Fruit fly (Drosophila melanogaster): ENCODE data around the gene CG34140.

The CG34140 gene

DNA sequence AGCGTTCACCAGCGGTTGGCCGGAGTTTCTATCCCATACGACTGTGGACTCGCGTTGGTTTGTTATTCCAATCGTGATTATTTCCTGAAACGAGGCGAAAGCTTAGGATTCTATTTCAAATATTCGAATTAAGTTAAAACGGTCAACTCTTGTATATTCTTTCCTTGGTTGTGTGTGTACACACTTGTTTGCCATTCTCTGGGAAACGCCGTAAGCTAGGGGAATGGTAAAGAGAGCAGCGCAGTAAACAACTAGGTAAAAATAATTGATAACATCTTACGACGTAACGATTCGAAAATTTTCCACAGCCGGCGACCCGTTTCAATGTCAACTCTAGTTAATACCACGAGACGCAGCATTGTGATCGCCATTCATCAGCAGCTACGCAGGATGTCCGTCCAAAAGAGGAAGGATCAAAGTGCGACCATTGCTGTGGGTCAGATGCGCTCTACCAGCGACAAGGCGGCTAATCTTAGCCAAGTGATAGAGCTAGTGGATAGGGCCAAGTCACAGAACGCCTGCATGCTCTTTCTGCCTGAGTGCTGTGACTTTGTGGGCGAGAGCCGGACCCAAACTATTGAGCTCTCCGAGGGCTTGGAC is 19.4 kb upstream of the CG34140 start, which contains the start of gene NitFhit (continued):
- no peak for TF ChIP-seq CG10654 (GFP tag; optimal IDR thresholded peaks at IDR 0.05)
- TF ChIP-seq ham (GFP tag; IDR thresholded peaks at IDR 0.05), result no peak
- TF ChIP-seq trh (GFP tag; optimal IDR thresholded peaks at IDR 0.05), result no peak
- TF ChIP-seq yki (optimal IDR thresholded peaks at IDR 0.05), result no peak
- TF ChIP-seq CG1529 (GFP tag; optimal IDR thresholded peaks at IDR 0.05), result no peak
- no peak for TF ChIP-seq sd (tag; optimal IDR thresholded peaks at IDR 0.05)
- TF ChIP-seq dmrt99B (tag; optimal IDR thresholded peaks at IDR 0.05), result no peak

DNA sequence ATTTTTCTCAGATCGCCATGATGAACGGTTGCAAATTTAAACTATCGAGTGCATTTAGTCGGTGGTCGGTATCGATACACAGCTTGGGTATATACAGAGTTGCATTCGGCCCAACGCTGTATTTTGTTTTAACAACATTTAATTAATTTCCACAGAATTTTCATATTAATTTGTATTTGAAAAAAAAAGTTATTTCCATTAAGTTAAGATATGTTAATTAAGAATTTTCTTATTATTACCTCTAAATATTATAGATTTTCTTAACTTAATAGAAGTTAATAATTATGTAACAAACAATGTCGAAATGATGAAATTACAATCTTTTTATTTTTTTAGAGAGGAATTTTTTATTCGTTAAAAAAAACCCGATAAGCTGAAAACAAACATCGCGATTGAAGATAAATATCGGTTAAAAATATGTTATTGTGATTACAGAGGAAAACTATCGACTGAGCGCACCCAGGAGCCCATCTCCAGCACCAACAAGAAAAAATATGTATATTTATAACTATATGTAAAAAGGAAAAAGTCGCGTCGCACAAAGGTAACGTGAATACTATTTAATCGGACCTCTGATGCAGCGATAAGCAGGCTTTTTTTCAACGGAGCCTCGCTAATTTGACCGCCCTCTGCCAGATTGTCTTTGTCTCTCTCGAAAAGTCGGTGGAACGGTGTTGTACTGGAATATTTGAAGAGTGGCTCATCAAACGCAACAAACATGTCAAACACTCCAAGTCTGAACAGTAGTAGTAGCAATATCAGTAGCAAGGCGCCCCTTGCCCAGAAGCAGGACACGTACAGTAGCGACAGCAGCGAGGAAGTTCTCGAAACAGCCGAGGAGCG is 15.8 kb upstream of the CG34140 start, which contains the start of the genes rno and mri:
Gene rno, minus strand, starts transcription at position 9 of the 843 bp plus-strand sequence.
Gene mri, plus strand, starts transcription at position 421 of the 843 bp plus-strand sequence.
- TF ChIP-seq NfI (GFP tag; optimal IDR thresholded peaks at IDR 0.05), result peak; percentile 67
- no peak for TF ChIP-seq pros (GFP tag; optimal IDR thresholded peaks at IDR 0.05)
- 0 out of 3 replicates have a peak, but pooled peaks have one; percentile 42 for TF ChIP-seq Mrtf (GFP tag; IDR thresholded peaks at IDR 0.05)
- peak; percentile 71 for TF ChIP-seq CG15601 (tag; optimal IDR thresholded peaks at IDR 0.05)
- TF ChIP-seq Dek (tag; optimal IDR thresholded peaks at IDR 0.05), result peak; percentile 67
- TF ChIP-seq BEAF-32 (GFP tag; optimal IDR thresholded peaks at IDR 0.05), result peak; percentile 89
- TF ChIP-seq dysf (GFP tag; IDR thresholded peaks at IDR 0.05), result peak; percentile 81
- peak; percentile 78 for TF ChIP-seq CG14441 (GFP tag; IDR thresholded peaks at IDR 0.05)
- peak; percentile 86 for TF ChIP-seq row (GFP tag; IDR thresholded peaks at IDR 0.05)
- peak; percentile 67 for TF ChIP-seq CG10979 (tag; optimal IDR thresholded peaks at IDR 0.05)
- TF ChIP-seq Sry-β (GFP tag; optimal IDR thresholded peaks at IDR 0.05), result no peak
- TF ChIP-seq gem (tag; optimal IDR thresholded peaks at IDR 0.05), result peak; percentile 90
- TF ChIP-seq slbo (GFP tag; IDR thresholded peaks at IDR 0.05), result peak; percentile 78
- TF ChIP-seq ci (GFP tag; IDR thresholded peaks at IDR 0.05), result peak; percentile 61; the same call in 2 of the 3 replicates
- peak; percentile 73 for TF ChIP-seq CG9215 (GFP tag; IDR thresholded peaks at IDR 0.05)
- peak; percentile 43; the same call in 1 of the 2 replicates for TF ChIP-seq CG7372 (GFP tag; IDR thresholded peaks at IDR 0.05)
- peak; percentile 93 for TF ChIP-seq MESR4 (GFP tag; optimal IDR thresholded peaks at IDR 0.05)
- peak; percentile 67 for TF ChIP-seq al (GFP tag; IDR thresholded peaks at IDR 0.05)
- peak; percentile 30; the same call in 1 of the 3 replicates for TF ChIP-seq Optix (GFP tag; IDR thresholded peaks at IDR 0.05)
- TF ChIP-seq Jarid2 (GFP tag; optimal IDR thresholded peaks at IDR 0.05), result no peak
- no peak for TF ChIP-seq CG33213 (GFP tag; optimal IDR thresholded peaks at IDR 0.05)
- no peak for TF ChIP-seq br (optimal IDR thresholded peaks at IDR 0.05)
- TF ChIP-seq Kr (GFP tag; optimal IDR thresholded peaks at IDR 0.05), result no peak
- TF ChIP-seq bsh (GFP tag; optimal IDR thresholded peaks at IDR 0.05), result peak in 1 of 2 experiments; percentile 71
- peak; percentile 48 for TF ChIP-seq CG9437 (GFP tag; optimal IDR thresholded peaks at IDR 0.05)
- 0 out of 2 replicates have a peak, but pooled peaks have one; percentile 19 for TF ChIP-seq Rx (GFP tag; IDR thresholded peaks at IDR 0.05)
- TF ChIP-seq Sry-δ (GFP tag; optimal IDR thresholded peaks at IDR 0.05), result peak; percentile 81
- TF ChIP-seq CG34376 (GFP tag; optimal IDR thresholded peaks at IDR 0.05), result peak; percentile 22
- TF ChIP-seq croc (GFP tag; conservative IDR thresholded peaks at IDR 0.05), result peak; percentile 19; the same call in 1 of the 3 replicates
- peak; percentile 44 for TF ChIP-seq trh (GFP tag; optimal IDR thresholded peaks at IDR 0.05)
- no peak for TF ChIP-seq eyg (GFP tag; optimal IDR thresholded peaks at IDR 0.05)
- peak; percentile 63 for TF ChIP-seq CG12942 (GFP tag; optimal IDR thresholded peaks at IDR 0.05)
- no peak for TF ChIP-seq CG10959 (GFP tag; IDR thresholded peaks at IDR 0.05)
- TF ChIP-seq Doc3 (GFP tag; IDR thresholded peaks at IDR 0.05; ENCODE audit: partially characterized antibody), result peak; percentile 91
- peak; percentile 53 for TF ChIP-seq ssp (GFP tag; IDR thresholded peaks at IDR 0.05)
- TF ChIP-seq caup (GFP tag; optimal IDR thresholded peaks at IDR 0.05; ENCODE audit: severe bottlenecking), result peak; percentile 59
- TF ChIP-seq mam (GFP tag; optimal IDR thresholded peaks at IDR 0.05), result peak; percentile 32
- TF ChIP-seq CG2875 (GFP tag; optimal IDR thresholded peaks at IDR 0.05), result peak; percentile 4
- no peak for TF ChIP-seq CG7745 (tag; optimal IDR thresholded peaks at IDR 0.05)
- no peak for TF ChIP-seq pan (optimal IDR thresholded peaks at IDR 0.05)
- TF ChIP-seq pan (GFP tag; optimal IDR thresholded peaks at IDR 0.05 in 1 of 2, IDR thresholded peaks at IDR 0.05 in 1 of 2), result peak in 1 of 2 experiments; percentile 85

All from whole organism, embryonic.